Worm (Caenorhabditis elegans): ENCODE measurements around the gene ncs-7.
"Not testable (repeated sequence)": the region's sequence is repeated elsewhere in the genome, so short reads cannot be mapped to it uniquely, and the experiment has no call there.

ncs-7 gene

ce11 chrX:17637528-17637927 lies 23.2 kb downstream of the ncs-7 start:
- TF ChIP-seq med-1 (GFP tag; optimal IDR thresholded peaks at IDR 0.05; ENCODE audit: insufficient read depth) (no peak), flt-1 (GFP tag; IDR thresholded peaks at IDR 0.05) (no peak), klf-2 (GFP tag; conservative IDR thresholded peaks at IDR 0.05) (no peak), T22C8.4 (GFP tag; IDR thresholded peaks at IDR 0.05) (no peak), ref-1 (GFP tag; conservative IDR thresholded peaks at IDR 0.05) (no peak), tab-1 (GFP tag; IDR thresholded peaks at IDR 0.05) (no peak), cog-1 (tag; optimal IDR thresholded peaks at IDR 0.05) (no peak), ztf-29 (GFP tag; IDR thresholded peaks at IDR 0.05) (no peak), ztf-23 (GFP tag; IDR thresholded peaks at IDR 0.05) (no peak)

- TF ChIP-seq flt-1 (GFP tag; IDR thresholded peaks at IDR 0.05), result no peak
- TF ChIP-seq ref-1 (GFP tag; conservative IDR thresholded peaks at IDR 0.05), result no peak
- TF ChIP-seq klf-2 (GFP tag; conservative IDR thresholded peaks at IDR 0.05), result no peak
- no peak for TF ChIP-seq ztf-23 (GFP tag; IDR thresholded peaks at IDR 0.05)
- no peak for TF ChIP-seq ztf-29 (GFP tag; IDR thresholded peaks at IDR 0.05)
- TF ChIP-seq med-1 (GFP tag; optimal IDR thresholded peaks at IDR 0.05; ENCODE audit: insufficient read depth), result no peak
- no peak for TF ChIP-seq T22C8.4 (GFP tag; IDR thresholded peaks at IDR 0.05)
- no peak for TF ChIP-seq tab-1 (GFP tag; IDR thresholded peaks at IDR 0.05)
- TF ChIP-seq cog-1 (tag; optimal IDR thresholded peaks at IDR 0.05), result no peak
Measured at ce11 chrX:17638460-17638859, 24.1 kb downstream of the ncs-7 start.

ce11 chrX:17638970-17639369 lies 24.6 kb downstream of the ncs-7 start:
- TF ChIP-seq tab-1 (GFP tag; IDR thresholded peaks at IDR 0.05) (no peak), klf-2 (GFP tag; conservative IDR thresholded peaks at IDR 0.05) (no peak), T22C8.4 (GFP tag; IDR thresholded peaks at IDR 0.05) (no peak), flt-1 (GFP tag; IDR thresholded peaks at IDR 0.05) (no peak), ztf-23 (GFP tag; IDR thresholded peaks at IDR 0.05) (no peak), cog-1 (tag; optimal IDR thresholded peaks at IDR 0.05) (no peak), ref-1 (GFP tag; conservative IDR thresholded peaks at IDR 0.05) (no peak), ztf-29 (GFP tag; IDR thresholded peaks at IDR 0.05) (no peak), med-1 (GFP tag; optimal IDR thresholded peaks at IDR 0.05; ENCODE audit: insufficient read depth) (no peak)

ce11 chrX:17640790-17641189 lies 26.4 kb downstream of the ncs-7 start, which contains the start of gene H18N23.2:
TSS of gene H18N23.2 (minus strand) at chrX:17640871.
- TF ChIP-seq med-1 (GFP tag; optimal IDR thresholded peaks at IDR 0.05; ENCODE audit: insufficient read depth) (no peak), ztf-23 (GFP tag; IDR thresholded peaks at IDR 0.05) (no peak), flt-1 (GFP tag; IDR thresholded peaks at IDR 0.05) (no peak), klf-2 (GFP tag; conservative IDR thresholded peaks at IDR 0.05) (no peak), tab-1 (GFP tag; IDR thresholded peaks at IDR 0.05) (no peak), T22C8.4 (GFP tag; IDR thresholded peaks at IDR 0.05) (no peak), ztf-29 (GFP tag; IDR thresholded peaks at IDR 0.05) (no peak), cog-1 (tag; optimal IDR thresholded peaks at IDR 0.05) (no peak)

ce11 chrX:17642832-17643231 lies 28.5 kb downstream of the ncs-7 start:
- TF ChIP-seq med-1 (GFP tag; optimal IDR thresholded peaks at IDR 0.05; ENCODE audit: insufficient read depth), result no peak
- no peak for TF ChIP-seq cog-1 (tag; optimal IDR thresholded peaks at IDR 0.05)
- no peak for TF ChIP-seq ztf-23 (GFP tag; IDR thresholded peaks at IDR 0.05)
- no peak for TF ChIP-seq T22C8.4 (GFP tag; IDR thresholded peaks at IDR 0.05)
- TF ChIP-seq klf-2 (GFP tag; conservative IDR thresholded peaks at IDR 0.05), result no peak
- TF ChIP-seq flt-1 (GFP tag; IDR thresholded peaks at IDR 0.05), result no peak
- no peak for TF ChIP-seq tab-1 (GFP tag; IDR thresholded peaks at IDR 0.05)
- TF ChIP-seq ref-1 (GFP tag; conservative IDR thresholded peaks at IDR 0.05), result no peak
- no peak for TF ChIP-seq ztf-29 (GFP tag; IDR thresholded peaks at IDR 0.05)

- no peak for TF ChIP-seq tab-1 (GFP tag; IDR thresholded peaks at IDR 0.05)
- no peak for TF ChIP-seq ztf-23 (GFP tag; IDR thresholded peaks at IDR 0.05)
- no peak for TF ChIP-seq cog-1 (tag; optimal IDR thresholded peaks at IDR 0.05)
- TF ChIP-seq med-1 (GFP tag; optimal IDR thresholded peaks at IDR 0.05; ENCODE audit: insufficient read depth), result no peak
- TF ChIP-seq flt-1 (GFP tag; IDR thresholded peaks at IDR 0.05), result no peak
- TF ChIP-seq ref-1 (GFP tag; conservative IDR thresholded peaks at IDR 0.05), result no peak
- TF ChIP-seq klf-2 (GFP tag; conservative IDR thresholded peaks at IDR 0.05), result no peak
- no peak for TF ChIP-seq T22C8.4 (GFP tag; IDR thresholded peaks at IDR 0.05)
Measured at ce11 chrX:17643812-17644211, 29.5 kb downstream of the ncs-7 start.

ce11 chrX:17649380-17649779 lies 35.0 kb downstream of the ncs-7 start, which contains the start of gene tmem-218:
TSS of gene tmem-218 (plus strand) at chrX:17649680.
- TF ChIP-seq flt-1 (GFP tag; IDR thresholded peaks at IDR 0.05); ztf-23 (GFP tag; IDR thresholded peaks at IDR 0.05); klf-2 (GFP tag; conservative IDR thresholded peaks at IDR 0.05): not testable (repeated sequence)

ce11 chrX:17662146-17662545 lies 47.8 kb downstream of the ncs-7 start, which contains the start of gene nlp-6:
TSS of gene nlp-6 (plus strand) at chrX:17662446.
- TF ChIP-seq T22C8.4 (GFP tag; IDR thresholded peaks at IDR 0.05), result no peak
- TF ChIP-seq klf-2 (GFP tag; conservative IDR thresholded peaks at IDR 0.05), result no peak
- TF ChIP-seq ztf-23 (GFP tag; IDR thresholded peaks at IDR 0.05), result no peak
- no peak for TF ChIP-seq med-1 (GFP tag; optimal IDR thresholded peaks at IDR 0.05; ENCODE audit: insufficient read depth)
- TF ChIP-seq ref-1 (GFP tag; conservative IDR thresholded peaks at IDR 0.05), result no peak
- no peak for TF ChIP-seq ztf-29 (GFP tag; IDR thresholded peaks at IDR 0.05)
- TF ChIP-seq tab-1 (GFP tag; IDR thresholded peaks at IDR 0.05), result no peak
- TF ChIP-seq flt-1 (GFP tag; IDR thresholded peaks at IDR 0.05), result no peak
- no peak for TF ChIP-seq cog-1 (tag; optimal IDR thresholded peaks at IDR 0.05)

- TF ChIP-seq T22C8.4 (GFP tag; IDR thresholded peaks at IDR 0.05), result no peak
- TF ChIP-seq tab-1 (GFP tag; IDR thresholded peaks at IDR 0.05), result no peak
- no peak for TF ChIP-seq cog-1 (tag; optimal IDR thresholded peaks at IDR 0.05)
- no peak for TF ChIP-seq klf-2 (GFP tag; conservative IDR thresholded peaks at IDR 0.05)
- TF ChIP-seq ztf-29 (GFP tag; IDR thresholded peaks at IDR 0.05), result no peak
- no peak for TF ChIP-seq ref-1 (GFP tag; conservative IDR thresholded peaks at IDR 0.05)
- TF ChIP-seq flt-1 (GFP tag; IDR thresholded peaks at IDR 0.05), result no peak
- no peak for TF ChIP-seq med-1 (GFP tag; optimal IDR thresholded peaks at IDR 0.05; ENCODE audit: insufficient read depth)
- TF ChIP-seq ztf-23 (GFP tag; IDR thresholded peaks at IDR 0.05), result no peak
Measured at ce11 chrX:17667288-17667687, 52.9 kb downstream of the ncs-7 start.

All from whole organism, midembryonic.